Worm (Caenorhabditis elegans): ENCODE data around the gene cutc-1.

ce11 chrIII:8429035-8429434 is 25.6 kb upstream of the cutc-1 start, which contains the start of gene ZK1236.1:
- TF ChIP-seq snpc-4 (GFP tag; optimal IDR thresholded peaks at IDR 0.05) (no peak), snpc-4 (tag; optimal IDR thresholded peaks at IDR 0.05) (no peak), snpc-1.1 (tag; optimal IDR thresholded peaks at IDR 0.05; ENCODE audit: insufficient read depth) (no peak), rpc-1 (optimal IDR thresholded peaks at IDR 0.05) (no peak), rpc-1 (tag; optimal IDR thresholded peaks at IDR 0.05) (no peak), egrh-3 (GFP tag; IDR thresholded peaks at IDR 0.05) (no peak), F55B11.4 (tag; optimal IDR thresholded peaks at IDR 0.05; ENCODE audit: borderline replicate concordance, insufficient read depth) (no peak), madf-8 (GFP tag; conservative IDR thresholded peaks at IDR 0.05) (peak; percentile 95), lsy-27 (tag; optimal IDR thresholded peaks at IDR 0.05; ENCODE audit: borderline replicate concordance, insufficient read depth) (no peak)

Measured in whole organism, young adult.